Fruit fly (Drosophila melanogaster): ENCODE data around the gene Hpd.

dm6 chr3L:20439772-20440171 lies at the start of gene Hpd:
- no peak for TF ChIP-seq net (GFP tag; optimal IDR thresholded peaks at IDR 0.05)
- no peak for TF ChIP-seq Sox14 (GFP tag; optimal IDR thresholded peaks at IDR 0.05)
- TF ChIP-seq Blimp-1 (GFP tag; optimal IDR thresholded peaks at IDR 0.05): no peak
- no peak for TF ChIP-seq salr (GFP tag; optimal IDR thresholded peaks at IDR 0.05)
- TF ChIP-seq CG8632 (GFP tag; optimal IDR thresholded peaks at IDR 0.05): no peak
- no peak for TF ChIP-seq Ets21C (GFP tag; optimal IDR thresholded peaks at IDR 0.05)
- TF ChIP-seq cyc (GFP tag; optimal IDR thresholded peaks at IDR 0.05): no peak
- no peak for TF ChIP-seq topi (GFP tag; optimal IDR thresholded peaks at IDR 0.05)

All from whole organism, prepupa.